Worm (Caenorhabditis elegans): Measurements from ENCODE around the gene tbc-13.

DNA sequence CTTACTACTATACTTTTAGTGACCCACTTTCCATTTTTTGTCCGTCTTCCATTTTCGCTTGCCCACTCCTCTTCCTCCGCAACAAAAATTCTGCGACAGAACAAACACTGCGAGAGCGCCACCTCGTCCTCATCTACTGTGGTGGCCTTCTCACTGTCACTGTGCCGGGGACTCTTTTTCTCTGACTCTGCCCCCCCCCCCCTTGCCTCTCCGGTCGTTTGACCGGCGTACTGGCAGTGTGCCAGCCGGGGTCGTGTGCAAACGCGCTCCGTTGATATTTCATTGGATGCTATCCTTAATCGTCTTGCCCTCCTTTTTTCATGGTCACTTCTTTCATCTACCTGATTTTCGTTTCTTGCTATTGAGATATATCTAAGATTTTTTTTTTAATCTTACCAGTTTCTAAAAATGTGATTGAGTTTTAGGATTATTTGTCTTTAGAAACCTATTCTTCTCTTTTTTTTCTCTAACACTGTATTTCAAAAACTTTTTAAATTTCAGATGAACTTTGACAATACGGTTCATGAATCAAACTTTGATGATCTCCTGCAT is 4.3 kb upstream of the tbc-13 start, which contains the start of gene atf-6:
- peak; percentile 60 for TF ChIP-seq pha-4 (tag; optimal IDR thresholded peaks at IDR 0.05)
- TF ChIP-seq sem-2 (GFP tag; optimal IDR thresholded peaks at IDR 0.05), result no peak
- no peak for TF ChIP-seq nhr-28 (tag; optimal IDR thresholded peaks at IDR 0.05)
- peak; percentile 78 for TF ChIP-seq sptf-1 (tag; optimal IDR thresholded peaks at IDR 0.05)
- TF ChIP-seq ztf-11 (tag; optimal IDR thresholded peaks at IDR 0.05), result peak; percentile 6
- TF ChIP-seq mep-1 (tag; optimal IDR thresholded peaks at IDR 0.05), result peak; percentile 47
- no peak for TF ChIP-seq snpc-4 (tag; optimal IDR thresholded peaks at IDR 0.05)
- TF ChIP-seq lin-13 (tag; optimal IDR thresholded peaks at IDR 0.05), result peak; percentile 64
- TF ChIP-seq unc-39 (tag; optimal IDR thresholded peaks at IDR 0.05), result no peak
- TF ChIP-seq nhr-237 (tag; optimal IDR thresholded peaks at IDR 0.05), result peak; percentile 53
- peak; percentile 46 for TF ChIP-seq lsy-2 (tag; optimal IDR thresholded peaks at IDR 0.05)

Data from whole organism, mixed stage, embryonic.